Worm (Caenorhabditis elegans) whole organism, L3 larva: ENCODE results near the gene npp-27.

Source experiments
- R02D3.7 ChIP-seq: fragments of 150-350 bp; optimal IDR thresholded peaks from 2 replicates; lab custom pipeline; 2014; ENCODE audit warnings: missing biosample characterization, missing genetic modification characterization
- ZK546.5 ChIP-seq: sonication (generic microtip); optimal IDR thresholded peaks from 2 replicates; lab custom pipeline; 2017; ENCODE audit warnings: missing biosample characterization, missing genetic modification characterization
- aly-2 ChIP-seq: fragments of 150-350 bp; optimal IDR thresholded peaks from 2 replicates; lab custom pipeline; 2014; ENCODE audit warnings: missing biosample characterization, missing genetic modification characterization
- ama-1 ChIP-seq: fragments of 150-350 bp; optimal IDR thresholded peaks from 2 replicates; lab custom pipeline; 2018
- ceh-16 ChIP-seq: sonication (generic microtip); optimal IDR thresholded peaks from 2 replicates; lab custom pipeline; 2017; ENCODE audit warnings: missing biosample characterization, missing genetic modification characterization
- ceh-28 ChIP-seq: fragments of 150-350 bp; optimal IDR thresholded peaks from 2 replicates; lab custom pipeline; 2014; ENCODE audit warnings: missing biosample characterization, missing genetic modification reagents, missing genetic modification characterization
- ceh-82 ChIP-seq: fragments of 150-350 bp; optimal IDR thresholded peaks from 2 replicates; lab custom pipeline; 2014; ENCODE audit warnings: missing biosample characterization, missing genetic modification characterization
- egl-27 ChIP-seq: sonication (generic microtip); optimal IDR thresholded peaks from 4 replicates; lab custom pipeline; 2017; ENCODE audit warnings: missing biosample characterization, missing genetic modification reagents, missing genetic modification characterization
- egl-5 ChIP-seq: fragments of 150-350 bp; optimal IDR thresholded peaks from 2 replicates; lab custom pipeline; 2017; ENCODE audit warnings: missing biosample characterization, missing genetic modification reagents, missing genetic modification characterization, inconsistent platforms
- elt-2 ChIP-seq: sonication (generic microtip); optimal IDR thresholded peaks from 2 replicates; lab custom pipeline; 2016; ENCODE audit warnings: missing genetic modification reagents, mild to moderate bottlenecking, missing genetic modification characterization, missing compliant biosample characterization
- elt-3 ChIP-seq, 3 experiments: fragments of 150-350 bp in 1 of 3; sonication (generic microtip) in 2 of 3; optimal IDR thresholded peaks; 2 replicates in 2 of 3; 4 replicates in 1 of 3; lab custom pipeline; 2014 to 2017; ENCODE audit warnings: missing biosample characterization in 3 of 3, missing genetic modification characterization in 3 of 3
- eor-1 ChIP-seq, 2 experiments: fragments of 150-350 bp; optimal IDR thresholded peaks; 2 replicates each; lab custom pipeline; 2014 to 2018; ENCODE audit warnings: missing biosample characterization in 2 of 2, missing genetic modification characterization in 2 of 2
- fkh-2 ChIP-seq: fragments of 150-350 bp; optimal IDR thresholded peaks from 2 replicates; lab custom pipeline; 2014; ENCODE audit warnings: missing biosample characterization, missing genetic modification reagents, missing genetic modification characterization
- fos-1 ChIP-seq: fragments of 150-350 bp; optimal IDR thresholded peaks from 2 replicates; lab custom pipeline; 2014; ENCODE audit warnings: missing biosample characterization, missing genetic modification characterization
- jun-1 ChIP-seq: fragments of 150-350 bp; optimal IDR thresholded peaks from 2 replicates; lab custom pipeline; 2014; ENCODE audit warnings: missing biosample characterization, missing genetic modification reagents, missing genetic modification characterization
- lin-15B ChIP-seq: fragments of 150-350 bp; optimal IDR thresholded peaks from 2 replicates; lab custom pipeline; 2014; ENCODE audit warnings: missing biosample characterization, missing genetic modification characterization
- lin-39 ChIP-seq: fragments of 150-350 bp; optimal IDR thresholded peaks from 2 replicates; lab custom pipeline; 2018; ENCODE audit warnings: missing biosample characterization, missing genetic modification reagents, missing genetic modification characterization
- mml-1 ChIP-seq: fragments of 150-350 bp; sonication (generic microtip); optimal IDR thresholded peaks from 3 replicates; lab custom pipeline; 2014; ENCODE audit warnings: missing biosample characterization, missing genetic modification characterization
- nfya-1 ChIP-seq: sonication (generic microtip); optimal IDR thresholded peaks from 2 replicates; lab custom pipeline; 2017; ENCODE audit warnings: missing genetic modification characterization, mild to moderate bottlenecking, missing compliant biosample characterization, antibody characterized with exemption, moderate library complexity; ENCODE audit not compliant: insufficient read depth
- nhr-11 ChIP-seq: fragments of 150-350 bp; optimal IDR thresholded peaks from 2 replicates; lab custom pipeline; 2014; ENCODE audit warnings: missing biosample characterization, missing genetic modification characterization
- nhr-12 ChIP-seq: fragments of 150-350 bp; optimal IDR thresholded peaks from 2 replicates; lab custom pipeline; 2014; ENCODE audit warnings: missing biosample characterization, missing genetic modification characterization
- nhr-23 ChIP-seq: fragments of 150-350 bp; optimal IDR thresholded peaks from 2 replicates; lab custom pipeline; 2014; ENCODE audit warnings: missing biosample characterization, missing genetic modification reagents, missing genetic modification characterization
- nhr-237 ChIP-seq: fragments of 150-350 bp; optimal IDR thresholded peaks from 2 replicates; lab custom pipeline; 2014; ENCODE audit warnings: missing biosample characterization, missing genetic modification characterization
- nhr-28 ChIP-seq: fragments of 150-350 bp; optimal IDR thresholded peaks from 2 replicates; lab custom pipeline; 2014; ENCODE audit warnings: missing biosample characterization, missing genetic modification characterization
- nhr-43 ChIP-seq: sonication (generic microtip); optimal IDR thresholded peaks from 2 replicates; lab custom pipeline; 2016; ENCODE audit warnings: mild to moderate bottlenecking, missing genetic modification characterization, missing compliant biosample characterization; ENCODE audit not compliant: poor library complexity, severe bottlenecking
- nhr-67 ChIP-seq: fragments of 150-350 bp; optimal IDR thresholded peaks from 2 replicates; lab custom pipeline; 2014; ENCODE audit warnings: missing biosample characterization, missing genetic modification characterization
- nhr-76 ChIP-seq: fragments of 150-350 bp; sonication (generic microtip); optimal IDR thresholded peaks from 5 replicates; lab custom pipeline; 2014; ENCODE audit warnings: missing biosample characterization, missing genetic modification characterization
- pha-4 ChIP-seq: fragments of 150-350 bp; optimal IDR thresholded peaks from 2 replicates; lab custom pipeline; 2014; ENCODE audit warnings: missing biosample characterization, missing genetic modification reagents, missing genetic modification characterization
- pqm-1 ChIP-seq: fragments of 150-350 bp; optimal IDR thresholded peaks from 2 replicates; lab custom pipeline; 2017; ENCODE audit warnings: missing biosample characterization, missing genetic modification characterization, inconsistent platforms
- snpc-4 ChIP-seq: fragments of 150-350 bp; optimal IDR thresholded peaks from 2 replicates; lab custom pipeline; 2014; ENCODE audit warnings: missing biosample characterization, missing genetic modification characterization
- tbx-2 ChIP-seq: sonication (generic microtip); optimal IDR thresholded peaks from 2 replicates; lab custom pipeline; 2016; ENCODE audit warnings: mild to moderate bottlenecking, missing genetic modification characterization, missing compliant biosample characterization
- unc-39 ChIP-seq: sonication (generic microtip); optimal IDR thresholded peaks from 4 replicates; lab custom pipeline; 2017; ENCODE audit warnings: missing biosample characterization, missing genetic modification characterization
- zag-1 ChIP-seq: fragments of 150-350 bp; optimal IDR thresholded peaks from 2 replicates; lab custom pipeline; 2014; ENCODE audit warnings: missing biosample characterization, missing genetic modification characterization
- ztf-11 ChIP-seq: fragments of 150-350 bp; optimal IDR thresholded peaks from 2 replicates; lab custom pipeline; 2014; ENCODE audit warnings: missing biosample characterization, missing genetic modification characterization

The npp-27 gene

ce11 chrIV:7923982-7924480 is 14.0 kb upstream of the npp-27 start, which contains the start of the genes xpo-3 and C49H3.3 (continued):
- TF ChIP-seq nhr-11 (tag; lab: Kevin White, UChicago): no peak
- no peak for TF ChIP-seq jun-1
- TF ChIP-seq nhr-76: no peak
- TF ChIP-seq ceh-82: no peak
- TF ChIP-seq egl-5: peak; percentile 56
- no peak for TF ChIP-seq nhr-237 (tag; lab: Kevin White, UChicago)
- peak; percentile 33 for TF ChIP-seq lin-15B (tag; lab: Kevin White, UChicago)
- no peak for TF ChIP-seq eor-1 (tag; optimal IDR thresholded peaks at IDR 0.05; lab: Kevin White, UChicago)

ce11 chrIV:7920126-7920525 is 10.1 kb upstream of the npp-27 start, which contains the start of gene C49H3.16:
TSS of gene C49H3.16 (plus strand) at chrIV:7920426.
- TF ChIP-seq nhr-23 (tag; lab: Kevin White, UChicago): no peak
- no peak for TF ChIP-seq nhr-43 (tag; lab: Kevin White, UChicago)

- TF ChIP-seq eor-1 (tag; optimal IDR thresholded peaks at IDR 0.05; lab: Kevin White, UChicago) (no peak), nhr-43 (tag; lab: Kevin White, UChicago) (no peak), elt-3 (tag; optimal IDR thresholded peaks at IDR 0.05; lab: Kevin White, UChicago) (no peak), tbx-2 (tag; lab: Kevin White, UChicago) (no peak)
Measured at ce11 chrIV:7917881-7918280, 7.8 kb upstream of the npp-27 start.

- TF ChIP-seq elt-3 (tag; optimal IDR thresholded peaks at IDR 0.05; lab: Kevin White, UChicago): no peak
- TF ChIP-seq nhr-237 (tag; lab: Kevin White, UChicago): no peak
- no peak for TF ChIP-seq lin-15B (tag; lab: Kevin White, UChicago)
- no peak for TF ChIP-seq eor-1 (tag; optimal IDR thresholded peaks at IDR 0.05; lab: Kevin White, UChicago)
- no peak for TF ChIP-seq nfya-1
- no peak for TF ChIP-seq ceh-16 (tag; lab: Kevin White, UChicago)
- no peak for TF ChIP-seq mml-1 (tag; lab: Kevin White, UChicago)
- TF ChIP-seq nhr-67: no peak
- TF ChIP-seq pha-4 (tag; lab: Kevin White, UChicago): no peak
- no peak for TF ChIP-seq aly-2 (tag; lab: Kevin White, UChicago)
- no peak for TF ChIP-seq lin-39
- TF ChIP-seq pqm-1 (tag; lab: Kevin White, UChicago): no peak
- no peak for TF ChIP-seq fos-1 (tag; lab: Kevin White, UChicago)
- TF ChIP-seq, all 47 proteins: peak for 0
Measured at ce11 chrIV:7916907-7917306, 6.9 kb upstream of the npp-27 start.

- TF ChIP-seq snpc-4 (tag; lab: Kevin White, UChicago): no peak
- TF ChIP-seq fkh-2 (tag; lab: Kevin White, UChicago): no peak
- TF ChIP-seq ceh-16 (tag; lab: Kevin White, UChicago): no peak
- no peak for TF ChIP-seq nhr-12
- no peak for TF ChIP-seq ZK546.5 (tag; lab: Kevin White, UChicago)
- no peak for TF ChIP-seq ama-1 (lab: Kevin White, UChicago)
- TF ChIP-seq nhr-28 (tag; lab: Kevin White, UChicago): no peak
- no peak for TF ChIP-seq nhr-237 (tag; lab: Kevin White, UChicago)
- TF ChIP-seq nhr-76: no peak
- no peak for TF ChIP-seq elt-2
- no peak for TF ChIP-seq egl-27 (tag; lab: Kevin White, UChicago)
- no peak for TF ChIP-seq lin-39
- TF ChIP-seq egl-5: no peak
- no peak for TF ChIP-seq unc-39 (tag; lab: Kevin White, UChicago)
- no peak for TF ChIP-seq aly-2 (tag; lab: Kevin White, UChicago)
- no peak for TF ChIP-seq R02D3.7 (tag; lab: Kevin White, UChicago)
- no peak for TF ChIP-seq ztf-11 (tag; lab: Kevin White, UChicago)
- TF ChIP-seq zag-1 (tag; lab: Kevin White, UChicago): no peak
- no peak for TF ChIP-seq ceh-28 (tag; lab: Kevin White, UChicago)
Measured at ce11 chrIV:7914991-7915390, 4.9 kb upstream of the npp-27 start, which contains the start of gene C49H3.4. TSS of gene C49H3.4 (plus strand) at chrIV:7915291.
